Worm (Caenorhabditis elegans): ENCODE data around the gene C08F8.3.
A peak's percentile ranks its signal among the peaks of the same experiment; 100 is the strongest.

The C08F8.3 gene

DNA sequence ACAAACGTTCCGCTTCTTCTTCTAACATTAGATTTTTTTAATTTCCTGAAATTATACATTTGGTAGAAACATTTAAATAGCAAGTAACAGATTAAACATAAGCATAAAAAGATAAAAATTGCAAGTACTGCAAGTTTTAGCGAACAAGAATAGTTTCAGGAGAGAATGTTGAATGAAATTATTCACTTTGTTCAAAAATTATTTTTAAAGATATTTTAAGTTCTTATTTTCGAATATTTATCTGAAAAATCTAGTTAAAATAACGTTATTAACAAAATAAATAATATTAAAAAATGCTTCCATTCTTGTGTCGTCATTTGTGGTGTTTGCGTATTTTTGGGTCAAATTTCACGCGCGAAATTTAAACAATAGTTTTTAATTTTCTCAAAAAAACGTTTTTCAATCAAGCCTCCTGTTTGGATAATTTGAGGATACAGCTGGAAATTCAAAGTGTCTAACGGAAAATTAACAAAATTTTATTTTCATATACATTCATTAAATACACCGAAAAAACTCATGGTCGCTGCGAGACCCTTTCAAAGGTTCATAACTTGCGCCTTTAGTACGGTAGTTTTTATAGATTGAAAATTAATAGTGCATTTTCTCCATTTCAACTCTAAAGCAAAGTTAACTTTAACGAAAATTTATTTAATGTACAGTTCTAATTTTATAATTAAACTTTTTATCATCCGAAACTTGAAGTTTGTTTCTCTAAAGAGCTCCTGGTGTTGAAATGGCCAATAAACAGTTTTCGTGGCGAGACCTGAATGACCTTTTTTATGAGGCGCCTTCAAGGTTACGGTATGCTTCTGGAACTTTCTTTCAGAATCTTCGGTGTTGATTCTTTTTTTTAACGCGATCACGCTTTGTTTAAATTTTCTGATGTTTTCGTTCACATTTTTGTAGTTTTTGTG lies 12.3 kb upstream of the C08F8.3 start, which contains the start of gene skih-2:
TSS of gene skih-2 (minus strand) at position 51 of the 914 bp plus-strand sequence.
- TF ChIP-seq nhr-23 (tag; optimal IDR thresholded peaks at IDR 0.05) (no peak), ztf-1 (GFP tag; conservative IDR thresholded peaks at IDR 0.05) (no peak), crh-2 (tag; optimal IDR thresholded peaks at IDR 0.05) (peak; percentile 6), unc-55 (GFP tag; optimal IDR thresholded peaks at IDR 0.05) (peak; percentile 78), lin-13 (GFP tag; optimal IDR thresholded peaks at IDR 0.05) (peak; percentile 29), mdl-1 (tag; optimal IDR thresholded peaks at IDR 0.05) (no peak), nhr-25 (tag; optimal IDR thresholded peaks at IDR 0.05) (peak; percentile 5), lsy-2 (tag; optimal IDR thresholded peaks at IDR 0.05) (peak; percentile 14 to 80), C34F6.9 (tag; optimal IDR thresholded peaks at IDR 0.05) (peak; percentile 79), gmeb-1 (tag; optimal IDR thresholded peaks at IDR 0.05) (peak; percentile 92)

- TF ChIP-seq lsy-2 (tag; optimal IDR thresholded peaks at IDR 0.05) (no peak), ama-1 (optimal IDR thresholded peaks at IDR 0.05) (no peak), gmeb-1 (tag; optimal IDR thresholded peaks at IDR 0.05) (no peak), aly-2 (tag; optimal IDR thresholded peaks at IDR 0.05) (no peak), egl-27 (tag; optimal IDR thresholded peaks at IDR 0.05) (no peak), peb-1 (tag; optimal IDR thresholded peaks at IDR 0.05) (no peak)
These were observed 11.7 kb upstream of the C08F8.3 start, which contains the start of gene F01G4.4 for ce11 chrIV:11143228-11143444. F01G4.4 (plus strand) TSS chrIV:11143345.

- TF ChIP-seq sem-4 (tag; optimal IDR thresholded peaks at IDR 0.05) (no peak), lin-13 (GFP tag; optimal IDR thresholded peaks at IDR 0.05) (no peak), nhr-77 (tag; optimal IDR thresholded peaks at IDR 0.05) (no peak), nhr-11 (tag; optimal IDR thresholded peaks at IDR 0.05) (no peak), ama-1 (optimal IDR thresholded peaks at IDR 0.05) (no peak), dmd-4 (tag; optimal IDR thresholded peaks at IDR 0.05) (no peak), lin-39 (tag; optimal IDR thresholded peaks at IDR 0.05) (no peak), lsy-2 (tag; optimal IDR thresholded peaks at IDR 0.05) (no peak), lin-11 (tag; optimal IDR thresholded peaks at IDR 0.05) (no peak), peb-1 (tag; optimal IDR thresholded peaks at IDR 0.05) (no peak), crh-2 (tag; optimal IDR thresholded peaks at IDR 0.05) (no peak), mdl-1 (tag; optimal IDR thresholded peaks at IDR 0.05) (no peak), F13H6.1 (tag; optimal IDR thresholded peaks at IDR 0.05) (no peak), zag-1 (tag; optimal IDR thresholded peaks at IDR 0.05) (no peak), nhr-10 (tag; optimal IDR thresholded peaks at IDR 0.05) (no peak)
These were observed 8.9 kb upstream of the C08F8.3 start for ce11 chrIV:11145929-11146339.

DNA sequence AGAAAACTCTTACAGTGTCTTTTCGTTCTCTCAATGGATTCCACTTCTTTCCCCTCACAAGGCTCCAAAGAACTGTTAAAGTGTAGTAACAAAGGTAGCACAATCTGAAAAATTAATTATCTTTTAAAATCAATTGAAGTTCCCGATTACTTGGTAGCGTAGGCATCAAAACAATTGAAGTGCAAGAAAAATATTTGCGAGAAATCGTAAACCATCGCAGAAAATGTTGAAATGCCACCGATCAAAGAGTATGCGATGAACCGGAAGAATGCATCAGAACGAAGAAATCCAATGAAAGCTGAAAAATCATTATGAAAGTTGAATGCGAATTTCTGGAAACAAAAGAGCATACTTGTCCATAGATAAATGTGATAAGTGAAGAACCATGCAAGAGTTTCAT lies 8.4 kb upstream of the C08F8.3 start:
- no peak for TF ChIP-seq sem-4 (tag; optimal IDR thresholded peaks at IDR 0.05)
- no peak for TF ChIP-seq skn-1 (tag; optimal IDR thresholded peaks at IDR 0.05)

- TF ChIP-seq lin-39 (tag; optimal IDR thresholded peaks at IDR 0.05) (no peak), ama-1 (optimal IDR thresholded peaks at IDR 0.05) (peak; percentile 14), ZK546.5 (tag; optimal IDR thresholded peaks at IDR 0.05) (peak; percentile 20), nhr-25 (tag; optimal IDR thresholded peaks at IDR 0.05) (peak; percentile 46), ztf-4 (tag; optimal IDR thresholded peaks at IDR 0.05) (peak; percentile 23), alr-1 (tag; optimal IDR thresholded peaks at IDR 0.05) (no peak), lsy-2 (tag; optimal IDR thresholded peaks at IDR 0.05) (peak in 1 of 2 experiments; percentile 64), sma-3 (GFP tag; optimal IDR thresholded peaks at IDR 0.05) (peak; percentile 46), sem-4 (tag; optimal IDR thresholded peaks at IDR 0.05) (peak; percentile 21), nhr-237 (tag; optimal IDR thresholded peaks at IDR 0.05) (no peak), Y55F3AM.14 (GFP tag; optimal IDR thresholded peaks at IDR 0.05) (peak; percentile 40), nhr-21 (tag; optimal IDR thresholded peaks at IDR 0.05) (peak; percentile 55), crh-2 (tag; optimal IDR thresholded peaks at IDR 0.05) (peak; percentile 57), lin-13 (GFP tag; optimal IDR thresholded peaks at IDR 0.05) (peak; percentile 45), ztf-11 (tag; optimal IDR thresholded peaks at IDR 0.05) (no peak), F13H6.1 (tag; optimal IDR thresholded peaks at IDR 0.05) (peak; percentile 5)
These were observed 7.8 kb upstream of the C08F8.3 start, which contains the start of gene pigq-1 for ce11 chrIV:11146962-11147470. pigq-1 (minus strand) TSS chrIV:11147247.

Measured in whole organism, L2 larva.